Worm (Caenorhabditis elegans): ENCODE results near the gene hsp-3.

DNA sequence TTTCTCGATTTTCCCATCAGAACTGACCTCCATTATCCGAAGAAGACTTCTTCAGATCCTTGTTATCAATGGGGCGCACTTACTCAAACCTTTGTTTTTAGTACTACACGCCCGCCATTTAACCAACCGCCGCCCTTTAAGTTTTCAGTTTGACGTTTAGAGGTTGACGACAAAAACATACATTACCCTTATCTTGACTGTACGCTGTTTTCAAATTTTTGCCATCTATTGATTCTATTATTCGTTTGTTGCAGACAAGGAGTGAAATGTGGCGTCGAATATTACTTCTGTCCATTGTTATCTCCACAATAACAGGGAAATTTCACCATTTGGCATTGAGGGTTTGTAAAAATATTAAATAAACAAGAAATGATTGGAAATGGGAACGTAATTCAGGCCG is 1.1 kb upstream of the hsp-3 start, which contains the start of gene C15H9.5:
- TF ChIP-seq ama-1 (optimal IDR thresholded peaks at IDR 0.05) (no peak), nhr-11 (tag; optimal IDR thresholded peaks at IDR 0.05) (no peak), ceh-9 (tag; optimal IDR thresholded peaks at IDR 0.05) (no peak), Y22D7AL.16 (tag; optimal IDR thresholded peaks at IDR 0.05) (no peak), ceh-19 (GFP tag; optimal IDR thresholded peaks at IDR 0.05) (no peak), fkh-10 (GFP tag; optimal IDR thresholded peaks at IDR 0.05) (no peak), pax-1 (tag; optimal IDR thresholded peaks at IDR 0.05) (no peak), hlh-15 (tag; optimal IDR thresholded peaks at IDR 0.05) (no peak), pha-4 (tag; optimal IDR thresholded peaks at IDR 0.05) (no peak), tbx-7 (tag; optimal IDR thresholded peaks at IDR 0.05) (no peak), tbx-2 (tag; optimal IDR thresholded peaks at IDR 0.05) (no peak), pag-3 (tag; optimal IDR thresholded peaks at IDR 0.05; ENCODE audit: borderline replicate concordance) (no peak)

Measured in whole organism, late embryonic.